Worm (Caenorhabditis elegans) whole organism, L4 larva: ENCODE data around the gene dct-12.

Experiments used
- ZK546.5 ChIP-seq, 2 experiments: sonication (generic microtip); optimal IDR thresholded peaks; 2 replicates each; lab custom pipeline; 2017; ENCODE audit warnings: missing biosample characterization in 2 of 2, missing genetic modification characterization in 2 of 2
- ama-1 ChIP-seq: fragments of 150-350 bp; optimal IDR thresholded peaks from 2 replicates; lab custom pipeline; 2014; ENCODE audit warnings: inconsistent platforms, mixed read lengths
- ceh-20 ChIP-seq: fragments of 200-800 bp; sonication (Bioruptor generic); IDR thresholded peaks from 2 replicates; pipeline ENCODE4 v1.3.6; 2022; ENCODE audit warnings: missing genetic modification reagents, missing genetic modification characterization, missing compliant biosample characterization
- hlh-30 ChIP-seq: sonication (generic microtip); optimal IDR thresholded peaks from 2 replicates; lab custom pipeline; 2017; ENCODE audit warnings: antibody characterized with exemption, mild to moderate bottlenecking, missing genetic modification characterization, missing compliant biosample characterization; ENCODE audit not compliant: insufficient read depth
- hmg-1.1 ChIP-seq: fragments of 200-800 bp; sonication (Bioruptor generic); IDR thresholded peaks from 2 replicates; pipeline ENCODE4 v1.3.6; 2022; ENCODE audit warnings: missing genetic modification reagents, missing genetic modification characterization, missing compliant biosample characterization
- lsy-2 ChIP-seq, 2 experiments: fragments of 150-350 bp in 1 of 2; sonication (generic microtip) in 1 of 2; optimal IDR thresholded peaks; 2 replicates each; lab custom pipeline; 2014 to 2017; ENCODE audit warnings: missing biosample characterization in 2 of 2, missing genetic modification characterization in 2 of 2
- nhr-76 ChIP-seq: fragments of 150-350 bp; optimal IDR thresholded peaks from 2 replicates; lab custom pipeline; 2014; ENCODE audit warnings: missing biosample characterization, missing genetic modification characterization
- unc-62 ChIP-seq, 3 experiments: fragments of 150-350 bp in 1 of 3; sonication (generic microtip); optimal IDR thresholded peaks in 2 of 3; peaks in 1 of 3; 1 replicate in 1 of 3; 2 replicates in 2 of 3; lab custom pipeline; 2014 to 2017; ENCODE audit warnings: missing biosample characterization in 3 of 3, missing genetic modification characterization in 3 of 3, missing genetic modification reagents in 3 of 3, missing genotype in 1 of 3

DNA sequence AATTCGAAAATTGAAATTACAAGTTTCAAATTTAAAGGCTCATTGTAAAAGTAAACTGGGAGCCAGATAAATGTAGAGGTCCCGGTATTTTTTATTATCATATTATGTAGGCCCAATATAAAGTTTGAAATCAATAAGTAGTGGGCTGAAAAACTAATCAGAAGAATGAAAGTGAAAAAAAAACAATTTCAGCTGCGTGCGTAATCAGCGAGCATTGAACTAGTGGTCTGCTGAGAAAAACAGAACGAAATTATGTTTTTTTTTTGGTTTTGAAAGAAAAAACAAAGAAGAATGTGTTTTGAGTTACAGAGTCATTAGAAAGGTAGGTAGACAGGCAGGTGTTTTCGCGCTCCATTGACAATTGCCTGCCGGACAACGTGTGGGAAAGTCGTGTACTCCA lies 23.5 kb downstream of the dct-12 start, which contains the start of gene sre-31:
- no peak for TF ChIP-seq hlh-30 (tag; lab: Kevin White, UChicago)
- no peak for TF ChIP-seq ceh-20
- no peak for TF ChIP-seq ZK546.5 (tag; optimal IDR thresholded peaks at IDR 0.05; lab: Kevin White, UChicago)
- TF ChIP-seq nhr-76 (tag; lab: Kevin White, UChicago): no peak
- TF ChIP-seq ama-1 (lab: Kevin White, UChicago): no peak
- no peak for TF ChIP-seq lsy-2 (tag; optimal IDR thresholded peaks at IDR 0.05; lab: Kevin White, UChicago)
- TF ChIP-seq unc-62 (GFP tag; optimal IDR thresholded peaks at IDR 0.05 in 1 of 2; lab: Kevin White, UChicago): no peak
- no peak for TF ChIP-seq unc-62 (tag; optimal IDR thresholded peaks at IDR 0.05; lab: Kevin White, UChicago)
- TF ChIP-seq hmg-1.1 (GFP tag; lab: Robert Waterston, UW): no peak
